Fruit fly (Drosophila melanogaster) whole organism: Measurements from ENCODE around the gene CG5665.

Source experiments
- CG8478 ChIP-seq: fragments of >200 bp; optimal IDR thresholded peaks from 2 replicates; lab custom pipeline; 2018; ENCODE audit warnings: inconsistent platforms
- EcR ChIP-seq, 2 experiments: fragments of >200 bp; optimal IDR thresholded peaks; 2 replicates each; lab custom pipeline; 2017; ENCODE audit warnings: missing biosample characterization in 2 of 2, missing genetic modification characterization in 2 of 2, missing genetic modification reagents in 2 of 2

DNA sequence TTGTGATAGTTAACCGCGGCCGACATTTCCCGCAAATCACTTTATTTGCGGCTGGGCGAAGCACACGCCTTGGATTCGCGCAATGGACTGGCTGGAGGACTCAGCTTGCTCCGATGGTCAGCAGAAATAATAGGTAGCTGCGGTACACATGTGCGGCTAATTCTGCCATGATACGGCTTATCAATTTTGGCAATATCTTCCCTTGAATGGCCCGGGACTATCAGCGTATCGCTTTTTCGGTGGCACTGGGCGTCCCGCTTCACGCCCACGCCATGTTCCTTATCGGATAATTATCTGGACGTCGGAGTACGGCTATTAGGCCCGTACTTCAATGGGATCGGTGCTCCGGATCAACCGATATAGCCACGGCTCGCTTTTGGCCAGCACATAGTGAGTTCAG is 7.8 kb downstream of the CG5665 start:
- TF ChIP-seq EcR (GFP tag; optimal IDR thresholded peaks at IDR 0.05; lab: Kevin White, UChicago) (no peak), CG8478 (lab: Kevin White, UChicago) (no peak)
